Worm (Caenorhabditis elegans) whole organism, L4/young adult: Measurements from ENCODE around the gene Y49F6C.6.

ENCODE experiments used
- W03F9.2 ChIP-seq: fragments of 150-350 bp; optimal IDR thresholded peaks from 2 replicates; lab custom pipeline; 2014; ENCODE audit warnings: missing biosample characterization, missing genetic modification characterization
- dao-5 ChIP-seq: sonication (generic microtip); optimal IDR thresholded peaks from 2 replicates; lab custom pipeline; 2016; ENCODE audit warnings: missing genotype, missing genetic modification characterization, moderate library complexity, missing compliant biosample characterization
- him-1 ChIP-seq: sonication (generic microtip); optimal IDR thresholded peaks from 2 replicates; lab custom pipeline; 2016; ENCODE audit warnings: missing genotype, missing genetic modification reagents, missing genetic modification characterization, missing compliant biosample characterization

ce11 chrII:3414383-3414910 is 47.4 kb upstream of the Y49F6C.6 start, which contains the start of the genes F18A12.7 and F18A12.2:
- no peak for TF ChIP-seq W03F9.2 (tag; lab: Kevin White, UChicago)
- TF ChIP-seq dao-5 = no peak
- no peak for TF ChIP-seq him-1 (tag; lab: Kevin White, UChicago)
